Worm (Caenorhabditis elegans): ENCODE measurements around the gene trpl-5.
"Not testable (repeated sequence)": the region's sequence is repeated elsewhere in the genome, so short reads cannot be mapped to it uniquely, and the experiment has no call there.

The trpl-5 gene

ce11 chrII:2071429-2071828 lies 19.0 kb downstream of the trpl-5 start, which contains the start of gene F07E5.7:
F07E5.7 (minus strand) TSS chrII:2071529.
- no peak for TF ChIP-seq fkh-10 (GFP tag; optimal IDR thresholded peaks at IDR 0.05)
- TF ChIP-seq blmp-1 (tag; optimal IDR thresholded peaks at IDR 0.05): peak; percentile 39
- TF ChIP-seq mdl-1 (tag; optimal IDR thresholded peaks at IDR 0.05): no peak
- TF ChIP-seq sptf-1 (tag; optimal IDR thresholded peaks at IDR 0.05): no peak

ce11 chrII:2067451-2068021 lies 22.9 kb downstream of the trpl-5 start, which contains the start of gene F07E5.12:
F07E5.12 (plus strand) TSS chrII:2067971.
- not testable (repeated sequence) for TF ChIP-seq efl-1 (optimal IDR thresholded peaks at IDR 0.05)
- peak in 1 of 2 experiments; percentile 60 for TF ChIP-seq efl-1 (GFP tag; optimal IDR thresholded peaks at IDR 0.05 in 1 of 2)

- TF ChIP-seq egl-27 (tag; optimal IDR thresholded peaks at IDR 0.05) (no peak), fos-1 (tag; optimal IDR thresholded peaks at IDR 0.05) (no peak), dsc-1 (tag; optimal IDR thresholded peaks at IDR 0.05) (no peak), hlh-17 (GFP tag; optimal IDR thresholded peaks at IDR 0.05; ENCODE audit: borderline replicate concordance) (no peak), efl-1 (optimal IDR thresholded peaks at IDR 0.05) (no peak), efl-1 (GFP tag; optimal IDR thresholded peaks at IDR 0.05 in 1 of 2) (peak in 1 of 2 experiments; percentile 68), ces-1 (GFP tag; optimal IDR thresholded peaks at IDR 0.05) (no peak), sox-4 (tag; optimal IDR thresholded peaks at IDR 0.05) (no peak), alr-1 (tag; optimal IDR thresholded peaks at IDR 0.05; ENCODE audit: borderline replicate concordance) (no peak)
Measured at ce11 chrII:2064497-2064896, 25.9 kb downstream of the trpl-5 start, which contains the start of gene fbxb-6. fbxb-6 (plus strand) TSS chrII:2064797.

ce11 chrII:2063989-2064388 lies 26.4 kb downstream of the trpl-5 start, which contains the start of gene F07E5.13:
F07E5.13 (minus strand) TSS chrII:2064089.
- TF ChIP-seq pax-3 (tag; optimal IDR thresholded peaks at IDR 0.05) (no peak), ceh-8 (GFP tag; optimal IDR thresholded peaks at IDR 0.05) (no peak), aly-2 (tag; optimal IDR thresholded peaks at IDR 0.05) (no peak), nhr-77 (tag; optimal IDR thresholded peaks at IDR 0.05) (no peak), swsn-7 (tag; optimal IDR thresholded peaks at IDR 0.05) (no peak), dsc-1 (tag; optimal IDR thresholded peaks at IDR 0.05) (no peak), vab-15 (tag; optimal IDR thresholded peaks at IDR 0.05) (no peak), lin-14 (GFP tag; optimal IDR thresholded peaks at IDR 0.05) (no peak), pqm-1 (tag; optimal IDR thresholded peaks at IDR 0.05) (no peak), hpl-2 (GFP tag; optimal IDR thresholded peaks at IDR 0.05) (no peak), unc-62 (GFP tag; optimal IDR thresholded peaks at IDR 0.05) (no peak), lsy-2 (tag; optimal IDR thresholded peaks at IDR 0.05) (no peak), lin-15B (tag; optimal IDR thresholded peaks at IDR 0.05) (no peak), C34B4.2 (tag; optimal IDR thresholded peaks at IDR 0.05) (no peak)

ce11 chrII:2058985-2059384 lies 31.5 kb downstream of the trpl-5 start, which contains the start of gene F07E5.5:
F07E5.5 (minus strand) TSS chrII:2059070.
- TF ChIP-seq snpc-4 (tag; optimal IDR thresholded peaks at IDR 0.05): peak; percentile 23
- TF ChIP-seq lin-15B (tag; optimal IDR thresholded peaks at IDR 0.05): peak; percentile 41
- TF ChIP-seq lir-3 (tag; optimal IDR thresholded peaks at IDR 0.05; ENCODE audit: poor library complexity): no peak
- no peak for TF ChIP-seq ama-1 (optimal IDR thresholded peaks at IDR 0.05)
- peak; percentile 4 for TF ChIP-seq lin-13 (GFP tag; optimal IDR thresholded peaks at IDR 0.05)
- TF ChIP-seq nhr-71 (tag; optimal IDR thresholded peaks at IDR 0.05): no peak
- no peak for TF ChIP-seq nhr-12 (tag; optimal IDR thresholded peaks at IDR 0.05)
- TF ChIP-seq F16B12.6 (tag; optimal IDR thresholded peaks at IDR 0.05): peak; percentile 91
- no peak for TF ChIP-seq tlp-1 (tag; optimal IDR thresholded peaks at IDR 0.05)
- TF ChIP-seq nhr-19 (GFP tag; conservative IDR thresholded peaks at IDR 0.05): peak; percentile 49
- TF ChIP-seq fkh-8 (tag; optimal IDR thresholded peaks at IDR 0.05): peak; percentile 43
- TF ChIP-seq nhr-28 (tag; optimal IDR thresholded peaks at IDR 0.05): no peak
- TF ChIP-seq ceh-63 (GFP tag; optimal IDR thresholded peaks at IDR 0.05): no peak
- TF ChIP-seq nhr-11 (tag; optimal IDR thresholded peaks at IDR 0.05): peak; percentile 14
- TF ChIP-seq dsc-1 (tag; optimal IDR thresholded peaks at IDR 0.05): no peak
- no peak for TF ChIP-seq efl-3 (GFP tag; optimal IDR thresholded peaks at IDR 0.05)
- TF ChIP-seq nhr-90 (tag; optimal IDR thresholded peaks at IDR 0.05; ENCODE audit: poor library complexity): no peak
- TF ChIP-seq efl-1 (optimal IDR thresholded peaks at IDR 0.05): peak; percentile 75 to 78
- TF ChIP-seq efl-1 (GFP tag; optimal IDR thresholded peaks at IDR 0.05 in 1 of 2): peak; percentile 75 to 97
- peak; percentile 51 for TF ChIP-seq swsn-7 (tag; optimal IDR thresholded peaks at IDR 0.05)
- no peak for TF ChIP-seq nhr-76 (tag; optimal IDR thresholded peaks at IDR 0.05)
- no peak for TF ChIP-seq hlh-4 (tag; optimal IDR thresholded peaks at IDR 0.05)
- peak; percentile 13 for TF ChIP-seq blmp-1 (tag; optimal IDR thresholded peaks at IDR 0.05)
- peak; percentile 10 for TF ChIP-seq unc-86 (tag; optimal IDR thresholded peaks at IDR 0.05)
- no peak for TF ChIP-seq nhr-47 (tag; optimal IDR thresholded peaks at IDR 0.05)

Measured in whole organism, L1 larva.